Worm (Caenorhabditis elegans): ENCODE data around the gene chil-27.

chil-27 gene

ce11 chrII:9528480-9528879 lies 50.8 kb downstream of the chil-27 start, which contains the start of gene sra-2:
sra-2 (plus strand) TSS chrII:9528780.
- TF ChIP-seq lsy-2 (tag; optimal IDR thresholded peaks at IDR 0.05) (no peak), fkh-8 (tag; optimal IDR thresholded peaks at IDR 0.05) (no peak), dsc-1 (tag; optimal IDR thresholded peaks at IDR 0.05) (no peak)

Data from whole organism, L1 larva.